Worm (Caenorhabditis elegans): ENCODE data around the gene myrf-2.

Gene myrf-2

ce11 chrX:10155127-10155526 lies 39.0 kb downstream of the myrf-2 start:
- TF ChIP-seq nhr-120 (GFP tag; IDR thresholded peaks at IDR 0.05): no peak
- TF ChIP-seq T07F8.4 (tag; optimal IDR thresholded peaks at IDR 0.05): no peak
- TF ChIP-seq ztf-22 (GFP tag; optimal IDR thresholded peaks at IDR 0.05): no peak
- no peak for TF ChIP-seq madf-3 (GFP tag; IDR thresholded peaks at IDR 0.05)
- no peak for TF ChIP-seq efl-1 (GFP tag; optimal IDR thresholded peaks at IDR 0.05)
- TF ChIP-seq madf-10 (tag; optimal IDR thresholded peaks at IDR 0.05): no peak
- TF ChIP-seq lin-35 (GFP tag; optimal IDR thresholded peaks at IDR 0.05): no peak
- no peak for TF ChIP-seq egl-18 (GFP tag; IDR thresholded peaks at IDR 0.05)
- no peak for TF ChIP-seq T26A5.8 (tag; optimal IDR thresholded peaks at IDR 0.05)
- TF ChIP-seq F33H1.4 (GFP tag; IDR thresholded peaks at IDR 0.05): no peak
- TF ChIP-seq B0019.2 (GFP tag; conservative IDR thresholded peaks at IDR 0.05): no peak
- no peak for TF ChIP-seq Y53G8AR.9 (GFP tag; conservative IDR thresholded peaks at IDR 0.05)
- TF ChIP-seq B0035.1 (tag; optimal IDR thresholded peaks at IDR 0.05): no peak
- no peak for TF ChIP-seq zim-3 (tag; optimal IDR thresholded peaks at IDR 0.05)
- no peak for TF ChIP-seq F52B5.7 (tag; optimal IDR thresholded peaks at IDR 0.05)
- no peak for TF ChIP-seq ceh-40 (GFP tag; IDR thresholded peaks at IDR 0.05)
- no peak for TF ChIP-seq madf-6 (GFP tag; IDR thresholded peaks at IDR 0.05)

- TF ChIP-seq T07F8.4 (tag; optimal IDR thresholded peaks at IDR 0.05): no peak
- no peak for TF ChIP-seq lag-1 (GFP tag; IDR thresholded peaks at IDR 0.05)
- TF ChIP-seq ZK185.1 (tag; optimal IDR thresholded peaks at IDR 0.05; ENCODE audit: poor library complexity, severe bottlenecking): no peak
- TF ChIP-seq xnd-1 (tag; optimal IDR thresholded peaks at IDR 0.05): no peak
- no peak for TF ChIP-seq ceh-27 (GFP tag; optimal IDR thresholded peaks at IDR 0.05)
Measured at ce11 chrX:10154317-10154942, 39.7 kb downstream of the myrf-2 start, which contains the start of gene F09B9.5. Gene F09B9.5 (plus strand): TSS chrX:10154817.

ce11 chrX:10150918-10151317 lies 43.3 kb downstream of the myrf-2 start:
- no peak for TF ChIP-seq lin-40 (tag; optimal IDR thresholded peaks at IDR 0.05)
- no peak for TF ChIP-seq B0261.1 (tag; optimal IDR thresholded peaks at IDR 0.05)
- 0 out of 2 replicates have a peak, but pooled peaks have one; percentile 11 for TF ChIP-seq zfh-2 (GFP tag; conservative IDR thresholded peaks at IDR 0.05)
- TF ChIP-seq madf-6 (GFP tag; IDR thresholded peaks at IDR 0.05): no peak
- no peak for TF ChIP-seq F33H1.4 (GFP tag; IDR thresholded peaks at IDR 0.05)

- TF ChIP-seq aptf-3 (GFP tag; IDR thresholded peaks at IDR 0.05): no peak
- TF ChIP-seq lag-1 (GFP tag; IDR thresholded peaks at IDR 0.05): no peak
- TF ChIP-seq hmg-1.2 (GFP tag; IDR thresholded peaks at IDR 0.05): peak; percentile 55
- TF ChIP-seq pha-4 (tag; optimal IDR thresholded peaks at IDR 0.05): no peak
- TF ChIP-seq F22D6.2 (tag; optimal IDR thresholded peaks at IDR 0.05): no peak
- TF ChIP-seq madf-10 (tag; optimal IDR thresholded peaks at IDR 0.05): peak; percentile 55
- TF ChIP-seq nhr-120 (GFP tag; IDR thresholded peaks at IDR 0.05): no peak
- no peak for TF ChIP-seq ceh-58 (GFP tag; IDR thresholded peaks at IDR 0.05)
- TF ChIP-seq K11D2.4 (GFP tag; IDR thresholded peaks at IDR 0.05): no peak
- no peak for TF ChIP-seq egrh-3 (GFP tag; IDR thresholded peaks at IDR 0.05)
- TF ChIP-seq ceh-40 (GFP tag; IDR thresholded peaks at IDR 0.05): no peak
- TF ChIP-seq efl-1 (GFP tag; optimal IDR thresholded peaks at IDR 0.05): no peak
- no peak for TF ChIP-seq Y79H2A.3 (GFP tag; conservative IDR thresholded peaks at IDR 0.05)
- TF ChIP-seq ccch-3 (GFP tag; optimal IDR thresholded peaks at IDR 0.05): no peak
- peak; percentile 1 for TF ChIP-seq ceh-79 (tag; optimal IDR thresholded peaks at IDR 0.05)
- TF ChIP-seq mes-4 (tag; optimal IDR thresholded peaks at IDR 0.05): peak; percentile 45
- TF ChIP-seq lsl-1 (GFP tag; optimal IDR thresholded peaks at IDR 0.05): peak; percentile 18
- peak; percentile 91 for TF ChIP-seq D2030.7 (GFP tag; IDR thresholded peaks at IDR 0.05)
- peak; percentile 90 for TF ChIP-seq tbp1 (GFP tag; optimal IDR thresholded peaks at IDR 0.05)
- TF ChIP-seq nhr-90 (tag; optimal IDR thresholded peaks at IDR 0.05): peak; percentile 79
- TF ChIP-seq ceh-100 (GFP tag; IDR thresholded peaks at IDR 0.05): no peak
- TF ChIP-seq Y67H2A.10 (GFP tag; conservative IDR thresholded peaks at IDR 0.05): no peak
- no peak for TF ChIP-seq Y95B8A.8 (GFP tag; IDR thresholded peaks at IDR 0.05)
- TF ChIP-seq hsf-1 (GFP tag; IDR thresholded peaks at IDR 0.05): peak; percentile 56; the same call in 1 of the 2 replicates
Measured at ce11 chrX:10148235-10148872, 45.8 kb downstream of the myrf-2 start.

Measured in whole organism, young adult.